Worm (Caenorhabditis elegans): Measurements from ENCODE around the gene Y43F8B.1.

ce11 chrV:19565082-19565481, 19.1 kb upstream of the Y43F8B.1 start, which contains the start of gene kcnl-1:
- TF ChIP-seq dao-5 (tag; optimal IDR thresholded peaks at IDR 0.05) (no peak), him-1 (tag; optimal IDR thresholded peaks at IDR 0.05) (no peak)

Data from whole organism, L4/young adult.